Fruit fly (Drosophila melanogaster) whole organism, pupa: Measurements from ENCODE around the gene Acp65Aa.
A peak's percentile ranks its signal among the peaks of the same experiment; 100 is the strongest.

ENCODE experiments used
- CG10348 ChIP-seq: fragments of 200-800 bp; sonication (Bioruptor generic); IDR thresholded peaks from 2 replicates; pipeline ENCODE4 v1.3.6; 2022; ENCODE audit warnings: missing biosample characterization, missing genetic modification characterization
- CG12605 ChIP-seq: fragments of 200-800 bp; sonication (Bioruptor generic); IDR thresholded peaks from 2 replicates; pipeline ENCODE4 v1.3.6; 2022; ENCODE audit warnings: missing biosample characterization, missing genetic modification characterization
- CG13204 ChIP-seq: fragments of 200-800 bp; sonication (Bioruptor generic); optimal IDR thresholded peaks from 2 replicates; lab custom pipeline; 2018; ENCODE audit warnings: missing biosample characterization, mild to moderate bottlenecking, missing genetic modification characterization, moderate library complexity
- CG14655 ChIP-seq: fragments of 200-800 bp; sonication (Bioruptor generic); optimal IDR thresholded peaks from 3 replicates; lab custom pipeline; 2017; ENCODE audit warnings: mild to moderate bottlenecking, missing biosample characterization, missing genetic modification reagents, missing genetic modification characterization
- CG34367 ChIP-seq: fragments of 200-800 bp; sonication (Bioruptor generic); optimal IDR thresholded peaks from 2 replicates; lab custom pipeline; 2018; ENCODE audit warnings: missing biosample characterization, mild to moderate bottlenecking, missing genetic modification characterization
- CG4496 ChIP-seq: fragments of 200-800 bp; sonication (Bioruptor generic); IDR thresholded peaks from 3 replicates; pipeline ENCODE4 v1.3.6; 2022; ENCODE audit warnings: missing biosample characterization, missing genetic modification characterization
- CG8301 ChIP-seq: fragments of 200-800 bp; sonication (Bioruptor generic); optimal IDR thresholded peaks from 2 replicates; lab custom pipeline; 2018; ENCODE audit warnings: missing biosample characterization, mild to moderate bottlenecking, missing genetic modification characterization
- D1 ChIP-seq: fragments of 200-800 bp; sonication (Bioruptor generic); optimal IDR thresholded peaks from 2 replicates; lab custom pipeline; 2018; ENCODE audit warnings: missing biosample characterization, mild to moderate bottlenecking, missing genetic modification characterization, moderate library complexity
- EcR ChIP-seq: fragments of 200-800 bp; sonication (Bioruptor generic); optimal IDR thresholded peaks from 3 replicates; lab custom pipeline; 2019; ENCODE audit warnings: missing biosample characterization, missing genetic modification characterization, mild to moderate bottlenecking, moderate library complexity, missing genetic modification reagents
- Ets98B ChIP-seq: fragments of 200-800 bp; sonication (Bioruptor generic); IDR thresholded peaks from 2 replicates; pipeline ENCODE4 v1.3.6; 2022; ENCODE audit warnings: missing biosample characterization, missing genetic modification characterization
- fd96Ca ChIP-seq: fragments of 200-800 bp; sonication (Bioruptor generic); IDR thresholded peaks from 3 replicates; pipeline ENCODE4 v1.3.6; 2022; ENCODE audit warnings: missing biosample characterization, missing genetic modification characterization
- gl ChIP-seq: fragments of 200-800 bp; sonication (Bioruptor generic); optimal IDR thresholded peaks from 2 replicates; lab custom pipeline; 2018; ENCODE audit warnings: missing biosample characterization, mild to moderate bottlenecking, missing genetic modification characterization
- rn ChIP-seq: fragments of 200-800 bp; sonication (Bioruptor generic); IDR thresholded peaks from 2 replicates; pipeline ENCODE4 v1.3.6; 2022; ENCODE audit warnings: missing biosample characterization, missing genetic modification characterization

dm6 chr3L:6184884-6185438 lies 32.4 kb upstream of the Acp65Aa start, which contains the start of the genes D19B and CG43293:
- TF ChIP-seq EcR (GFP tag; lab: Kevin White, UChicago) (no peak), rn (GFP tag; lab: Robert Waterston, UW) (peak; percentile 86), CG14655 (GFP tag; lab: Kevin White, UChicago) (peak; percentile 88), fd96Ca (GFP tag; lab: Robert Waterston, UW) (peak; percentile 92), CG12605 (GFP tag; lab: Robert Waterston, UW) (peak; percentile 91), CG10348 (GFP tag; lab: Robert Waterston, UW) (peak; percentile 36; the same call in 1 of the 2 replicates), CG34367 (tag; lab: Kevin White, UChicago) (peak; percentile 81), gl (peak; percentile 76), CG13204 (no peak), Ets98B (GFP tag; lab: Robert Waterston, UW) (peak; percentile 94), D1 (no peak), CG4496 (GFP tag; lab: Robert Waterston, UW) (peak; percentile 92), CG8301 (peak; percentile 80)
